Worm (Caenorhabditis elegans) whole organism, late embryonic: ENCODE measurements around the gene Y119D3B.21.
"Not testable (repeated sequence)": the region's sequence is repeated elsewhere in the genome, so short reads cannot be mapped to it uniquely, and the experiment has no call there.

Source experiments
- fax-1 ChIP-seq: sonication (generic microtip); optimal IDR thresholded peaks from 2 replicates; lab custom pipeline; 2016; ENCODE audit warnings: missing genotype, missing genetic modification characterization, missing compliant biosample characterization
- fkh-10 ChIP-seq: fragments of 150-350 bp; optimal IDR thresholded peaks from 2 replicates; lab custom pipeline; 2014; ENCODE audit warnings: missing biosample characterization, missing genetic modification reagents, missing genetic modification characterization
- nfya-1 ChIP-seq: sonication (generic microtip); optimal IDR thresholded peaks from 2 replicates; lab custom pipeline; 2017; ENCODE audit warnings: missing genetic modification characterization, mild to moderate bottlenecking, missing compliant biosample characterization, antibody characterized with exemption, moderate library complexity
- nhr-232 ChIP-seq: sonication (generic microtip); optimal IDR thresholded peaks from 2 replicates; lab custom pipeline; 2016; ENCODE audit warnings: missing genetic modification characterization, missing compliant biosample characterization
- unc-86 ChIP-seq: sonication (generic microtip); optimal IDR thresholded peaks from 2 replicates; lab custom pipeline; 2016; ENCODE audit warnings: missing genetic modification characterization, missing compliant biosample characterization

ce11 chrIII:1252412-1253207, 37.8 kb downstream of the Y119D3B.21 start:
- not testable (repeated sequence) for TF ChIP-seq fkh-10 (GFP tag; lab: Kevin White, UChicago); nfya-1 (tag; lab: Kevin White, UChicago); unc-86 (tag; lab: Kevin White, UChicago); nhr-232 (tag; lab: Kevin White, UChicago); fax-1 (tag; lab: Kevin White, UChicago)
